Fruit fly (Drosophila melanogaster) whole organism, pupa: ENCODE measurements around the gene CG11158.

Experiments used
- CG10348 ChIP-seq: fragments of 200-800 bp; sonication (Bioruptor generic); IDR thresholded peaks from 2 replicates; pipeline ENCODE4 v1.3.6; 2022; ENCODE audit warnings: missing biosample characterization, missing genetic modification characterization
- CG14655 ChIP-seq: fragments of 200-800 bp; sonication (Bioruptor generic); optimal IDR thresholded peaks from 3 replicates; lab custom pipeline; 2017; ENCODE audit warnings: mild to moderate bottlenecking, missing biosample characterization, missing genetic modification reagents, missing genetic modification characterization
- CG17806 ChIP-seq: fragments of 200-800 bp; sonication (Bioruptor generic); optimal IDR thresholded peaks from 2 replicates; lab custom pipeline; 2018; ENCODE audit warnings: missing biosample characterization, mild to moderate bottlenecking, missing genetic modification characterization, moderate library complexity
- CG34367 ChIP-seq: fragments of 200-800 bp; sonication (Bioruptor generic); optimal IDR thresholded peaks from 2 replicates; lab custom pipeline; 2018; ENCODE audit warnings: missing biosample characterization, mild to moderate bottlenecking, missing genetic modification characterization
- CG4496 ChIP-seq: fragments of 200-800 bp; sonication (Bioruptor generic); IDR thresholded peaks from 3 replicates; pipeline ENCODE4 v1.3.6; 2022; ENCODE audit warnings: missing biosample characterization, missing genetic modification characterization
- CG8159 ChIP-seq: fragments of 200-800 bp; sonication (Bioruptor generic); optimal IDR thresholded peaks from 3 replicates; lab custom pipeline; 2018; ENCODE audit warnings: missing biosample characterization, mild to moderate bottlenecking, missing genetic modification characterization, moderate library complexity
- CG9948 ChIP-seq: fragments of 200-800 bp; sonication (Bioruptor generic); optimal IDR thresholded peaks from 2 replicates; lab custom pipeline; 2018; ENCODE audit warnings: missing biosample characterization, mild to moderate bottlenecking, missing genetic modification characterization, moderate library complexity
- EcR ChIP-seq: fragments of 200-800 bp; sonication (Bioruptor generic); optimal IDR thresholded peaks from 3 replicates; lab custom pipeline; 2019; ENCODE audit warnings: missing biosample characterization, missing genetic modification characterization, mild to moderate bottlenecking, moderate library complexity, missing genetic modification reagents
- Ets98B ChIP-seq: fragments of 200-800 bp; sonication (Bioruptor generic); IDR thresholded peaks from 2 replicates; pipeline ENCODE4 v1.3.6; 2022; ENCODE audit warnings: missing biosample characterization, missing genetic modification characterization
- Pif1A ChIP-seq: fragments of 200-800 bp; sonication (Bioruptor generic); optimal IDR thresholded peaks from 3 replicates; lab custom pipeline; 2016; ENCODE audit warnings: missing biosample characterization, missing genetic modification characterization
- Pif1B ChIP-seq: fragments of 200-800 bp; sonication (Bioruptor generic); optimal IDR thresholded peaks from 3 replicates; lab custom pipeline; 2016; ENCODE audit warnings: missing biosample characterization, missing genetic modification characterization
- gl ChIP-seq: fragments of 200-800 bp; sonication (Bioruptor generic); optimal IDR thresholded peaks from 2 replicates; lab custom pipeline; 2018; ENCODE audit warnings: missing biosample characterization, mild to moderate bottlenecking, missing genetic modification characterization
- rn ChIP-seq: fragments of 200-800 bp; sonication (Bioruptor generic); IDR thresholded peaks from 2 replicates; pipeline ENCODE4 v1.3.6; 2022; ENCODE audit warnings: missing biosample characterization, missing genetic modification characterization

DNA sequence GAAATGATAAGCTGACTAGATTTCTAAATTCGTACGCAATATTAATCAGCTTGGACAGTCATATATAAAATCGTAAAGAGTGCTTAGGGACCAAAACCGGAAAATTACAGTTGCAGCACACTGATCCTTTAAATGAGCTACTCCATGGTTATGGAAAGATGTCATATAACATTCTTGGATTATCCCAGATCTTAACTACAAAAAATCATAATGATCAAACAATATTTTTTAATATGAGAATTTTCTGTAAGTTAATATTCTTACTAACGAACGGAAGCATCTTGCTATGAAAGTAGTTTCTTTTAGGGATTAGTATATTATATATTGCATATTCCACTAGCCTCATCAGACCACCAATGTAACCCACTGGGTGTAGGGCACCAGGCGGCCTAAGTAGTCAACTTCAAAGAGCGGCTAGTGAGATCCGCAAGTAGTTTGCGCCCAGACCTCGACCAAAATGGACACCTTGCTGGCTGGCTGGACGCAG, 6.3 kb upstream of the CG11158 start, which contains the start of gene CG11162:
- TF ChIP-seq CG14655: no peak
- TF ChIP-seq CG9948 (tag; lab: Kevin White, UChicago): no peak
- TF ChIP-seq EcR (GFP tag; lab: Kevin White, UChicago): no peak
- no peak for TF ChIP-seq Pif1B (GFP tag; lab: Kevin White, UChicago)
- TF ChIP-seq rn (GFP tag; lab: Robert Waterston, UW): no peak
- TF ChIP-seq Pif1A (GFP tag; lab: Kevin White, UChicago): no peak
- TF ChIP-seq gl (tag; lab: Kevin White, UChicago): no peak
- TF ChIP-seq CG17806 (tag; lab: Kevin White, UChicago): no peak
- no peak for TF ChIP-seq Ets98B (GFP tag; lab: Robert Waterston, UW)
- no peak for TF ChIP-seq CG4496 (GFP tag; lab: Robert Waterston, UW)
- no peak for TF ChIP-seq CG34367 (tag; lab: Kevin White, UChicago)
- no peak for TF ChIP-seq CG10348 (GFP tag; lab: Robert Waterston, UW)
- no peak for TF ChIP-seq CG8159 (tag; lab: Kevin White, UChicago)
